Worm (Caenorhabditis elegans): ENCODE measurements around the gene M02D8.5.

DNA sequence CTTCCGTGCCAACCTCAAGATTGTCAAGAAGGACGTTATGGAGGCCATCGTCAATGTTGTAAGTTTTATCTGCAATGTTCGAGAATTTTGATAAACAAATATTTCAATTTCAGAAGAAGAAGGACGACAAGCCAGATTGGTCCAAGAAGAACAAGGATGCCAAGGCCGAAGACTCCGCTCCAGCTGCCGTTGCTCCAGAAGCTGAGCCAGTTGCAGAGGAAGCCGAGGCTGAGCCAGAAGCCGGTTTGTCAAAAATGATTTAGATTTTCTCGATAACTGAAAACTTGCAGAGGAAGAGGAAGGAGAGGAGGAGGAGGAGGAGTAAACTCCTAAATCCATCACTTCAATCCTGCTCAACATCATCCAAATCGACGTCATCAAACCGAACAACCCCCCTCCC, 28.7 kb upstream of the M02D8.5 start:
- no peak for TF ChIP-seq hmg-4 (GFP tag; optimal IDR thresholded peaks at IDR 0.05)
- no peak for TF ChIP-seq ama-1 (optimal IDR thresholded peaks at IDR 0.05)
- no peak for TF ChIP-seq tra-4 (tag; optimal IDR thresholded peaks at IDR 0.05)
- TF ChIP-seq ceh-13 (GFP tag; optimal IDR thresholded peaks at IDR 0.05): no peak
- TF ChIP-seq flt-1 (GFP tag; IDR thresholded peaks at IDR 0.05): no peak
- no peak for TF ChIP-seq hnd-1 (tag; optimal IDR thresholded peaks at IDR 0.05)
- no peak for TF ChIP-seq ceh-36 (tag; optimal IDR thresholded peaks at IDR 0.05)
- no peak for TF ChIP-seq sea-1 (GFP tag; conservative IDR thresholded peaks at IDR 0.05)

All from whole organism, early embryonic.